Worm (Caenorhabditis elegans) whole organism, L1 larva: ENCODE results near the gene srxa-1.

Source experiments
- hlh-17 ChIP-seq: fragments of 200-800 bp; sonication (Bioruptor generic); optimal IDR thresholded peaks from 2 replicates; lab custom pipeline; 2018; ENCODE audit warnings: missing genetic modification characterization, mild to moderate bottlenecking, missing compliant biosample characterization, moderate library complexity, borderline replicate concordance
- nhr-47 ChIP-seq: sonication (generic microtip); optimal IDR thresholded peaks from 2 replicates; lab custom pipeline; 2016; ENCODE audit warnings: mild to moderate bottlenecking, missing genetic modification characterization, moderate library complexity, missing compliant biosample characterization
- unc-62 ChIP-seq: fragments of 150-350 bp; optimal IDR thresholded peaks from 2 replicates; lab custom pipeline; 2014; ENCODE audit warnings: missing biosample characterization, missing genetic modification reagents, missing genetic modification characterization

ce11 chrV:20755494-20755893 is 23.6 kb downstream of the srxa-1 start:
- no peak for TF ChIP-seq nhr-47 (tag; lab: Kevin White, UChicago)
- no peak for TF ChIP-seq hlh-17 (GFP tag; lab: Kevin White, UChicago)
- no peak for TF ChIP-seq unc-62
